Fruit fly (Drosophila melanogaster) whole organism, embryonic: ENCODE data around the gene Cht5.

Experiments used
- Abd-B ChIP-seq: fragments of 200-800 bp; sonication (Bioruptor generic); optimal IDR thresholded peaks from 2 replicates; lab custom pipeline; 2018; ENCODE audit warnings: missing biosample characterization, mild to moderate bottlenecking, missing genetic modification characterization, moderate library complexity
- Bgb ChIP-seq: fragments of 200-800 bp; sonication (Bioruptor generic); IDR thresholded peaks from 2 replicates; pipeline ENCODE4 v1.3.6; 2022; ENCODE audit warnings: missing biosample characterization, missing genetic modification characterization; ENCODE audit not compliant: partially characterized antibody
- BtbVII ChIP-seq: fragments of 200-800 bp; sonication (Bioruptor generic); optimal IDR thresholded peaks from 3 replicates; lab custom pipeline; 2017; ENCODE audit warnings: missing biosample characterization, mild to moderate bottlenecking, missing genetic modification characterization
- Bteb2 ChIP-seq: fragments of 200-800 bp; sonication (Bioruptor generic); optimal IDR thresholded peaks from 2 replicates; lab custom pipeline; 2016; ENCODE audit warnings: missing biosample characterization, missing genetic modification characterization
- CG10267 ChIP-seq: fragments of 200-800 bp; sonication (Bioruptor generic); optimal IDR thresholded peaks from 2 replicates; lab custom pipeline; 2018; ENCODE audit warnings: missing biosample characterization, mild to moderate bottlenecking, missing genetic modification characterization, moderate library complexity
- CG10979 ChIP-seq: fragments of 200-800 bp; sonication (Bioruptor generic); optimal IDR thresholded peaks from 2 replicates; lab custom pipeline; 2018; ENCODE audit warnings: missing biosample characterization, mild to moderate bottlenecking, missing genetic modification characterization, moderate library complexity
- CG11247 ChIP-seq: fragments of 200-800 bp; sonication (Bioruptor generic); IDR thresholded peaks from 2 replicates; pipeline ENCODE4 v1.3.6; 2022; ENCODE audit warnings: missing biosample characterization, missing genetic modification characterization
- CG11398 ChIP-seq: fragments of 200-800 bp; sonication (Bioruptor generic); optimal IDR thresholded peaks from 2 replicates; lab custom pipeline; 2016; ENCODE audit warnings: missing biosample characterization, missing genetic modification characterization
- CG12236 ChIP-seq: fragments of 200-800 bp; sonication (Bioruptor generic); optimal IDR thresholded peaks from 2 replicates; lab custom pipeline; 2016; ENCODE audit warnings: missing biosample characterization, missing genetic modification characterization
- CG12744 ChIP-seq: fragments of 200-800 bp; sonication (Bioruptor generic); optimal IDR thresholded peaks from 2 replicates; lab custom pipeline; 2016; ENCODE audit warnings: missing biosample characterization, missing genetic modification characterization
- CG13296 ChIP-seq: fragments of 200-800 bp; sonication (Bioruptor generic); optimal IDR thresholded peaks from 3 replicates; lab custom pipeline; 2018; ENCODE audit warnings: missing biosample characterization, mild to moderate bottlenecking, missing genetic modification characterization
- CG17568 ChIP-seq: fragments of 200-800 bp; sonication (Bioruptor generic); optimal IDR thresholded peaks from 2 replicates; lab custom pipeline; 2018; ENCODE audit warnings: missing biosample characterization, mild to moderate bottlenecking, missing genetic modification characterization, moderate library complexity
- CG1832 ChIP-seq: fragments of 200-800 bp; sonication (Bioruptor generic); optimal IDR thresholded peaks from 2 replicates; lab custom pipeline; 2017; ENCODE audit warnings: missing biosample characterization, mild to moderate bottlenecking, missing genetic modification characterization, inconsistent platforms
- CG2202 ChIP-seq: fragments of 200-800 bp; sonication (Bioruptor generic); optimal IDR thresholded peaks from 2 replicates; lab custom pipeline; 2018; ENCODE audit warnings: missing biosample characterization, mild to moderate bottlenecking, missing genetic modification characterization
- CG2712 ChIP-seq: fragments of 200-800 bp; optimal IDR thresholded peaks from 3 replicates; lab custom pipeline; 2019; ENCODE audit warnings: missing biosample characterization, mild to moderate bottlenecking, missing genetic modification characterization, moderate library complexity
- CG31224 ChIP-seq: fragments of 200-800 bp; sonication (Bioruptor generic); IDR thresholded peaks from 2 replicates; pipeline ENCODE4 v1.3.6; 2022; ENCODE audit warnings: missing biosample characterization, missing genetic modification characterization
- CG3847 ChIP-seq: fragments of 200-800 bp; sonication (Bioruptor generic); IDR thresholded peaks from 2 replicates; pipeline ENCODE4 v1.3.6; 2022; ENCODE audit warnings: missing biosample characterization, missing genetic modification characterization
- CG6272 ChIP-seq: fragments of 200-800 bp; sonication (Bioruptor generic); IDR thresholded peaks from 2 replicates; pipeline ENCODE4 v1.3.6; 2022; ENCODE audit warnings: missing biosample characterization, missing genetic modification characterization
- CG8281 ChIP-seq: fragments of 200-800 bp; sonication (Bioruptor generic); optimal IDR thresholded peaks from 2 replicates; lab custom pipeline; 2018; ENCODE audit warnings: missing biosample characterization, mild to moderate bottlenecking, missing genetic modification characterization, moderate library complexity
- CG8290 ChIP-seq, 3 experiments: fragments of 200-800 bp; sonication (Bioruptor generic); optimal IDR thresholded peaks; 2 replicates each; lab custom pipeline; 2016 to 2019; ENCODE audit warnings: missing biosample characterization in 3 of 3, missing genetic modification characterization in 3 of 3, mild to moderate bottlenecking in 2 of 3, moderate library complexity in 1 of 3
- CG9215 ChIP-seq: fragments of 200-800 bp; sonication (Bioruptor generic); IDR thresholded peaks from 2 replicates; pipeline ENCODE4 v1.3.6; 2022; ENCODE audit warnings: missing biosample characterization, missing genetic modification characterization
- CG9817 ChIP-seq: fragments of 200-800 bp; sonication (Bioruptor generic); optimal IDR thresholded peaks from 2 replicates; lab custom pipeline; 2018; ENCODE audit warnings: missing biosample characterization, mild to moderate bottlenecking, missing genetic modification characterization, moderate library complexity
- CoRest ChIP-seq: fragments of 200-800 bp; sonication (Bioruptor generic); optimal IDR thresholded peaks from 3 replicates; lab custom pipeline; 2018; ENCODE audit warnings: missing biosample characterization, mild to moderate bottlenecking, missing genetic modification characterization, moderate library complexity
- E2f1 ChIP-seq: fragments of 200-800 bp; sonication (Bioruptor generic); IDR thresholded peaks from 2 replicates; pipeline ENCODE4 v1.3.6; 2022; ENCODE audit warnings: missing biosample characterization, missing genetic modification characterization
- Ets65A ChIP-seq: fragments of 200-800 bp; sonication (Bioruptor generic); peaks from one replicate; lab custom pipeline; 2016; ENCODE audit warnings: missing biosample characterization, missing genetic modification characterization
- GATAe ChIP-seq: fragments of 200-800 bp; sonication (Bioruptor generic); conservative IDR thresholded peaks from 2 replicates; pipeline ENCODE4 v1.3.6; 2022; ENCODE audit warnings: missing biosample characterization, missing genetic modification characterization
- H2.0 ChIP-seq: fragments of 200-800 bp; sonication (Bioruptor generic); IDR thresholded peaks from 2 replicates; pipeline ENCODE4 v1.3.6; 2022; ENCODE audit warnings: missing biosample characterization, missing genetic modification characterization
- Hand ChIP-seq: fragments of 200-800 bp; sonication (Bioruptor generic); optimal IDR thresholded peaks from 2 replicates; lab custom pipeline; 2017; ENCODE audit warnings: mild to moderate bottlenecking, missing biosample characterization, missing genetic modification reagents, missing genetic modification characterization
- Hr51 ChIP-seq, 2 experiments: fragments of 200-800 bp; sonication (Bioruptor generic); optimal IDR thresholded peaks; 2 replicates in 1 of 2; 3 replicates in 1 of 2; lab custom pipeline; 2016 to 2018; ENCODE audit warnings: missing biosample characterization in 2 of 2, missing genetic modification characterization in 2 of 2, mild to moderate bottlenecking in 1 of 2, moderate library complexity in 1 of 2
- Hr78 ChIP-seq, 2 experiments: fragments of 200-800 bp in 1 of 2; fragments of >200 bp in 1 of 2; sonication (Bioruptor generic) in 1 of 2; optimal IDR thresholded peaks; 2 replicates each; lab custom pipeline; 2017 to 2019; ENCODE audit warnings: missing biosample characterization in 2 of 2, missing genetic modification characterization in 2 of 2, mild to moderate bottlenecking in 1 of 2, moderate library complexity in 1 of 2
- Med ChIP-seq: fragments of 200-800 bp; sonication (Bioruptor generic); peaks from one replicate; lab custom pipeline; 2016; ENCODE audit warnings: missing biosample characterization, missing genetic modification characterization, mild to moderate bottlenecking, inconsistent platforms, moderate library complexity
- Six4 ChIP-seq: fragments of 200-800 bp; sonication (Bioruptor generic); optimal IDR thresholded peaks from 2 replicates; lab custom pipeline; 2016; ENCODE audit warnings: missing biosample characterization, missing genetic modification characterization
- TFAM ChIP-seq: fragments of 200-800 bp; sonication (Bioruptor generic); optimal IDR thresholded peaks from 2 replicates; lab custom pipeline; 2017; ENCODE audit warnings: missing biosample characterization, missing genetic modification characterization, inconsistent platforms
- Xbp1 ChIP-seq: fragments of 200-800 bp; sonication (Bioruptor generic); optimal IDR thresholded peaks from 3 replicates; lab custom pipeline; 2016; ENCODE audit warnings: missing biosample characterization, mild to moderate bottlenecking, missing genetic modification characterization
- Xrp1 ChIP-seq: fragments of 200-800 bp; sonication (Bioruptor generic); IDR thresholded peaks from 2 replicates; pipeline ENCODE4 v1.3.6; 2022; ENCODE audit warnings: missing biosample characterization, missing genetic modification characterization
- abd-A ChIP-seq: fragments of 200-800 bp; sonication (Bioruptor generic); optimal IDR thresholded peaks from 3 replicates; lab custom pipeline; 2019; ENCODE audit warnings: missing biosample characterization, mild to moderate bottlenecking, missing genetic modification characterization, moderate library complexity
- bowl ChIP-seq: fragments of 200-800 bp; sonication (Bioruptor generic); IDR thresholded peaks from 2 replicates; pipeline ENCODE4 v1.3.6; 2022; ENCODE audit warnings: missing biosample characterization, missing genetic modification characterization
- gro ChIP-seq: fragments of 200-800 bp; sonication (Bioruptor generic); optimal IDR thresholded peaks from 2 replicates; lab custom pipeline; 2016; ENCODE audit warnings: missing biosample characterization, missing genetic modification characterization
- mirr ChIP-seq: fragments of 200-800 bp; sonication (Bioruptor generic); optimal IDR thresholded peaks from 3 replicates; lab custom pipeline; 2018; ENCODE audit warnings: missing biosample characterization, mild to moderate bottlenecking, missing genetic modification characterization
- nmo ChIP-seq: fragments of 200-800 bp; sonication (Bioruptor generic); optimal IDR thresholded peaks from 2 replicates; lab custom pipeline; 2018; ENCODE audit warnings: missing biosample characterization, mild to moderate bottlenecking, missing genetic modification characterization, moderate library complexity
- p53 ChIP-seq: fragments of 200-800 bp; sonication (Bioruptor generic); optimal IDR thresholded peaks from 2 replicates; lab custom pipeline; 2016; ENCODE audit warnings: missing biosample characterization, missing genetic modification characterization
- pros ChIP-seq: fragments of 200-800 bp; sonication (Bioruptor generic); optimal IDR thresholded peaks from 3 replicates; lab custom pipeline; 2019; ENCODE audit warnings: missing biosample characterization, mild to moderate bottlenecking, missing genetic modification characterization, moderate library complexity
- rib ChIP-seq: fragments of 200-800 bp; sonication (Bioruptor generic); IDR thresholded peaks from 2 replicates; pipeline ENCODE4 v1.3.6; 2022; ENCODE audit warnings: missing biosample characterization, missing genetic modification characterization
- scrt ChIP-seq: fragments of 200-800 bp; sonication (Bioruptor generic); optimal IDR thresholded peaks from 2 replicates; lab custom pipeline; 2018; ENCODE audit warnings: missing biosample characterization, mild to moderate bottlenecking, missing genetic modification characterization, moderate library complexity
- sd ChIP-seq: fragments of 200-800 bp; sonication (Bioruptor generic); optimal IDR thresholded peaks from 3 replicates; lab custom pipeline; 2018; ENCODE audit warnings: missing biosample characterization, mild to moderate bottlenecking, missing genetic modification characterization, moderate library complexity
- sqz ChIP-seq: fragments of 200-800 bp; sonication (Bioruptor generic); optimal IDR thresholded peaks from 3 replicates; lab custom pipeline; 2018; ENCODE audit warnings: missing biosample characterization, mild to moderate bottlenecking, missing genetic modification characterization
- unpg ChIP-seq: fragments of 200-800 bp; sonication (Bioruptor generic); optimal IDR thresholded peaks from 3 replicates; lab custom pipeline; 2018; ENCODE audit warnings: missing biosample characterization, mild to moderate bottlenecking, missing genetic modification characterization, moderate library complexity
- z ChIP-seq: fragments of 200-800 bp; sonication (Bioruptor generic); IDR thresholded peaks from 3 replicates; pipeline ENCODE4 v1.3.6; 2022; ENCODE audit warnings: missing biosample characterization, missing genetic modification characterization

The Cht5 gene

dm6 chr3R:13800430-13800848 lies 33.1 kb downstream of the Cht5 start (continued):
- peak; percentile 86 for TF ChIP-seq CG10267 (tag; lab: Kevin White, UChicago)
- peak; percentile 91 for TF ChIP-seq nmo
- TF ChIP-seq Hand (GFP tag; lab: Kevin White, UChicago), result peak; percentile 98
- TF ChIP-seq CG10979, result peak; percentile 90
- peak; percentile 89 for TF ChIP-seq unpg
- TF ChIP-seq CG11398 (GFP tag; lab: Kevin White, UChicago), result no peak
- no peak for TF ChIP-seq CG12236 (GFP tag; lab: Kevin White, UChicago)
- TF ChIP-seq BtbVII (GFP tag; lab: Kevin White, UChicago), result peak; percentile 94
- peak; percentile 89 for TF ChIP-seq rib (GFP tag; lab: Robert Waterston, UW)
- TF ChIP-seq CG9817 (tag; lab: Kevin White, UChicago), result peak; percentile 79
- peak; percentile 90 for TF ChIP-seq CG9215
- peak; percentile 52 for TF ChIP-seq Bteb2 (GFP tag; lab: Kevin White, UChicago)
- TF ChIP-seq CG17568 (GFP tag; lab: Kevin White, UChicago), result peak; percentile 81
- TF ChIP-seq Abd-B, result peak; percentile 73
- peak; percentile 86; the same call in 1 of the 2 replicates for TF ChIP-seq bowl (GFP tag; lab: Robert Waterston, UW)
- TF ChIP-seq CG6272, result peak; percentile 89
- TF ChIP-seq CG1832 (GFP tag; lab: Kevin White, UChicago), result no peak
- TF ChIP-seq CG3847 (GFP tag; lab: Robert Waterston, UW), result peak; percentile 93
- TF ChIP-seq Hr78 (GFP tag; optimal IDR thresholded peaks at IDR 0.05; lab: Kevin White, UChicago), result peak in 1 of 2 experiments; percentile 35
- peak; percentile 91 for TF ChIP-seq CoRest (tag; lab: Kevin White, UChicago)
- peak; percentile 77 for TF ChIP-seq CG2202 (tag; lab: Kevin White, UChicago)
- TF ChIP-seq CG12744 (GFP tag; lab: Kevin White, UChicago), result peak; percentile 40
- TF ChIP-seq Xrp1 (GFP tag; lab: Robert Waterston, UW), result peak; percentile 97
- peak; percentile 91 for TF ChIP-seq H2.0
- TF ChIP-seq CG11247 (GFP tag; lab: Robert Waterston, UW), result peak; percentile 90
- TF ChIP-seq CG2712 (tag; lab: Kevin White, UChicago), result peak; percentile 79
- TF ChIP-seq GATAe (GFP tag; lab: Robert Waterston, UW), result peak; percentile 52; the same call in 1 of the 2 replicates
- TF ChIP-seq Xbp1 (GFP tag; lab: Kevin White, UChicago), result peak; percentile 83
- TF ChIP-seq, all 482 proteins: peak for 391

dm6 chr3R:13801184-13802056 lies 34.1 kb downstream of the Cht5 start:
- TF ChIP-seq Med (GFP tag; lab: Kevin White, UChicago) (peak; percentile 51), CG13296 (GFP tag; lab: Kevin White, UChicago) (no peak), scrt (GFP tag; lab: Kevin White, UChicago) (peak; percentile 98), Bgb (GFP tag; lab: Robert Waterston, UW) (peak; percentile 35; the same call in 1 of the 2 replicates), CG8290 (GFP tag; optimal IDR thresholded peaks at IDR 0.05; lab: Kevin White, UChicago) (no peak), CG8290 (tag; optimal IDR thresholded peaks at IDR 0.05; lab: Kevin White, UChicago) (no peak), z (GFP tag; lab: Robert Waterston, UW) (peak; percentile 84), CG8281 (peak; percentile 19), Hr51 (GFP tag; optimal IDR thresholded peaks at IDR 0.05; lab: Kevin White, UChicago) (peak in 1 of 2 experiments; percentile 16), sqz (GFP tag; lab: Kevin White, UChicago) (peak; percentile 86), Ets65A (GFP tag; lab: Kevin White, UChicago) (peak; percentile 61), sd (tag; lab: Kevin White, UChicago) (peak; percentile 98), mirr (GFP tag; lab: Kevin White, UChicago) (peak; percentile 22), CG31224 (GFP tag; lab: Robert Waterston, UW) (peak; percentile 87), pros (GFP tag; lab: Kevin White, UChicago) (peak; percentile 13), p53 (no peak), E2f1 (peak; percentile 13; the same call in 1 of the 2 replicates), TFAM (GFP tag; lab: Kevin White, UChicago) (no peak), gro (GFP tag; lab: Kevin White, UChicago) (peak; percentile 35), Six4 (GFP tag; lab: Kevin White, UChicago) (no peak), abd-A (tag; lab: Kevin White, UChicago) (peak; percentile 98)
